Fruit fly (Drosophila melanogaster): ENCODE data around the gene CG46466.
A peak's percentile ranks its signal among the peaks of the same experiment; 100 is the strongest.

DNA sequence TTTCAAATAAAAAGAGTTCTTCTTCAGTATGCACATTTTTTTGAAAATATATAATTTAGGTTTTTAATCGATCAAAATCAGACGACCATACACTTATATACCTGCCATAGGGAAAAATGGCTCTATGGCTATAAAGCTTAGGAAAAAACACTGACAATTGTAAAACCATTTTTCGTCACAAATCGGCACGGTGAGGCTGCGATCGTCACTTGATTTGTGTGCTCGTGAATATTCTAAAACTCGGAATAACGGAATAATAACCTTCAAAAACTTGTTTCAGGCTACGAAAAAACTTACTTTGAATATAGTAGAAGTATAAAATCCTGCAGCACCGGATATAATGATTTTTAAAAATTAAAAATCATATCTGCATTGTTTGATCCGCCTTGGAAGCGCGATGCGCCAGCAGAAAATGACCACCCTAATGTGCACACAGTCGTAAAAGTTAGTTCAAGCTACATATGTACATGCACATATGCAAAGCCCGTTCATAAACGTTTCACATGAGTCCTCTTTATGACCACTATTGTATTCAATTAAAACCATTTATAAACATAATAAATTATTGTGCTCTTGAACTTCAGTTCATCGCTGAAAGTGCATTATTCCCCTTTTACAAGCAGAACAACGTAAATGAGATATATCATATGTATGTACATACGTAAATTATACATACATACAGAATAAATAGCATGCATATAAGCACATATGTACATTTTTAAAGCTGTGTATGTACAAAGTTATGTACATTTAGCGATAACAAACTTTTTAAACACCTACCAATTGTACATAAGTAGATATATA is 32.2 kb upstream of the CG46466 start:
- TF ChIP-seq usp (GFP tag; optimal IDR thresholded peaks at IDR 0.05), result no peak
- TF ChIP-seq rgr (GFP tag; optimal IDR thresholded peaks at IDR 0.05), result no peak
- peak; percentile 19 for TF ChIP-seq sv (GFP tag; optimal IDR thresholded peaks at IDR 0.05)
- no peak for TF ChIP-seq br (GFP tag; optimal IDR thresholded peaks at IDR 0.05)
- no peak for TF ChIP-seq psq (GFP tag; optimal IDR thresholded peaks at IDR 0.05)
- no peak for TF ChIP-seq pan (optimal IDR thresholded peaks at IDR 0.05)
- no peak for TF ChIP-seq OdsH (GFP tag; optimal IDR thresholded peaks at IDR 0.05)
- TF ChIP-seq Abd-B (GFP tag; optimal IDR thresholded peaks at IDR 0.05), result no peak

Measured in whole organism, wandering third instar larva.